Worm (Caenorhabditis elegans) whole organism, mixed stage, embryonic: ENCODE measurements around the gene sdz-31.

Experiments used
- ceh-39 ChIP-seq: fragments of 150-350 bp; optimal IDR thresholded peaks from 2 replicates; lab custom pipeline; 2014; ENCODE audit warnings: missing biosample characterization, missing genetic modification characterization
- ceh-43 ChIP-seq: fragments of 200-800 bp; sonication (Bioruptor generic); optimal IDR thresholded peaks from 2 replicates; lab custom pipeline; 2018; ENCODE audit warnings: mild to moderate bottlenecking, missing genetic modification characterization, moderate library complexity, missing compliant biosample characterization
- ces-1 ChIP-seq: fragments of 150-350 bp; optimal IDR thresholded peaks from 2 replicates; lab custom pipeline; 2014; ENCODE audit warnings: missing biosample characterization, missing genetic modification reagents, missing genetic modification characterization
- cnd-1 ChIP-seq: fragments of 200-800 bp; sonication (Bioruptor generic); optimal IDR thresholded peaks from 2 replicates; lab custom pipeline; 2018; ENCODE audit warnings: mild to moderate bottlenecking, missing genetic modification characterization, missing compliant biosample characterization
- elt-1 ChIP-seq: sonication (generic microtip); optimal IDR thresholded peaks from 2 replicates; lab custom pipeline; 2017; ENCODE audit warnings: missing genetic modification characterization, mild to moderate bottlenecking, missing compliant biosample characterization, antibody characterized with exemption, moderate library complexity, borderline replicate concordance; ENCODE audit not compliant: insufficient read depth
- elt-3 ChIP-seq: fragments of 150-350 bp; optimal IDR thresholded peaks from 2 replicates; lab custom pipeline; 2014; ENCODE audit warnings: missing biosample characterization, missing genetic modification characterization
- lin-13 ChIP-seq: fragments of 150-350 bp; optimal IDR thresholded peaks from 2 replicates; lab custom pipeline; 2014; ENCODE audit warnings: missing biosample characterization, missing genetic modification characterization
- lsy-2 ChIP-seq: fragments of 150-350 bp; optimal IDR thresholded peaks from 2 replicates; lab custom pipeline; 2014; ENCODE audit warnings: missing biosample characterization, missing genetic modification characterization
- nhr-2 ChIP-seq: fragments of 150-350 bp; optimal IDR thresholded peaks from 2 replicates; lab custom pipeline; 2014; ENCODE audit warnings: missing biosample characterization, missing genetic modification characterization
- nhr-237 ChIP-seq: fragments of 150-350 bp; optimal IDR thresholded peaks from 2 replicates; lab custom pipeline; 2014; ENCODE audit warnings: missing biosample characterization, missing genetic modification characterization
- nhr-28 ChIP-seq: fragments of 150-350 bp; optimal IDR thresholded peaks from 2 replicates; lab custom pipeline; 2014; ENCODE audit warnings: missing biosample characterization, missing genetic modification characterization
- ztf-11 ChIP-seq: fragments of 150-350 bp; optimal IDR thresholded peaks from 2 replicates; lab custom pipeline; 2014; ENCODE audit warnings: missing biosample characterization, missing genetic modification characterization

ce11 chrV:9871339-9871738 lies 8.6 kb upstream of the sdz-31 start, which contains the start of gene srab-18:
- TF ChIP-seq lin-13 (no peak), nhr-2 (tag; lab: Kevin White, UChicago) (no peak), nhr-28 (tag; lab: Kevin White, UChicago) (no peak), elt-3 (tag; lab: Kevin White, UChicago) (no peak), lsy-2 (tag; lab: Kevin White, UChicago) (no peak), ztf-11 (tag; lab: Kevin White, UChicago) (no peak), elt-1 (tag; lab: Kevin White, UChicago) (no peak), ces-1 (no peak), ceh-43 (GFP tag; lab: Kevin White, UChicago) (no peak), nhr-237 (tag; lab: Kevin White, UChicago) (no peak), cnd-1 (tag; lab: Kevin White, UChicago) (no peak), ceh-39 (tag; lab: Kevin White, UChicago) (no peak)
